Worm (Caenorhabditis elegans) whole organism, young adult: ENCODE measurements around the gene ceh-38.
"Not testable (repeated sequence)": the region's sequence is repeated elsewhere in the genome, so short reads cannot be mapped to it uniquely, and the experiment has no call there.

Experiments
- B0035.1 ChIP-seq: sonication (generic microtip); optimal IDR thresholded peaks from 2 replicates; lab custom pipeline; 2016; ENCODE audit warnings: missing genetic modification characterization, mild to moderate bottlenecking, missing compliant biosample characterization, missing genotype, missing genetic modification reagents
- F10E7.11 ChIP-seq: sonication (generic microtip); optimal IDR thresholded peaks from 2 replicates; lab custom pipeline; 2017; ENCODE audit warnings: mild to moderate bottlenecking, missing genetic modification characterization, moderate library complexity, missing compliant biosample characterization
- F22D6.2 ChIP-seq: sonication (generic microtip); optimal IDR thresholded peaks from 2 replicates; lab custom pipeline; 2016; ENCODE audit warnings: mild to moderate bottlenecking, missing genetic modification characterization, missing compliant biosample characterization
- F33H1.4 ChIP-seq: fragments of 200-800 bp; sonication (Bioruptor generic); IDR thresholded peaks from 2 replicates; pipeline ENCODE4 v1.3.6; 2022; ENCODE audit warnings: missing genetic modification reagents, missing genetic modification characterization, missing compliant biosample characterization
- F39B2.1 ChIP-seq: fragments of 200-800 bp; sonication (Bioruptor generic); IDR thresholded peaks from 2 replicates; pipeline ENCODE4 v1.3.6; 2022; ENCODE audit warnings: missing genetic modification reagents, missing genetic modification characterization, missing compliant biosample characterization
- F52B5.7 ChIP-seq: sonication (generic microtip); optimal IDR thresholded peaks from 2 replicates; lab custom pipeline; 2016; ENCODE audit warnings: mild to moderate bottlenecking, missing genetic modification characterization, missing compliant biosample characterization
- F57C9.4 ChIP-seq: sonication (generic microtip); optimal IDR thresholded peaks from 2 replicates; lab custom pipeline; 2017; ENCODE audit warnings: mild to moderate bottlenecking, missing genetic modification characterization, missing compliant biosample characterization
- K11D2.4 ChIP-seq: fragments of 200-800 bp; sonication (Bioruptor generic); IDR thresholded peaks from 2 replicates; pipeline ENCODE4 v1.3.6; 2022; ENCODE audit warnings: missing genetic modification reagents, missing genetic modification characterization, missing compliant biosample characterization
- K12H6.12 ChIP-seq: fragments of 200-800 bp; sonication (Bioruptor generic); optimal IDR thresholded peaks from 2 replicates; lab custom pipeline; 2018; ENCODE audit warnings: mild to moderate bottlenecking, missing genetic modification characterization, missing compliant biosample characterization
- T07F8.4 ChIP-seq: sonication (generic microtip); optimal IDR thresholded peaks from 2 replicates; lab custom pipeline; 2016; ENCODE audit warnings: mild to moderate bottlenecking, missing genetic modification characterization, moderate library complexity, missing compliant biosample characterization
- Y53G8AR.9 ChIP-seq: fragments of 200-800 bp; sonication (Bioruptor generic); conservative IDR thresholded peaks from 2 replicates; pipeline ENCODE4 v1.3.6; 2022; ENCODE audit warnings: missing genetic modification reagents, missing genetic modification characterization, missing compliant biosample characterization
- Y95B8A.8 ChIP-seq: fragments of 200-800 bp; sonication (Bioruptor generic); IDR thresholded peaks from 2 replicates; pipeline ENCODE4 v1.3.6; 2022; ENCODE audit warnings: missing genetic modification reagents, missing genetic modification characterization, missing compliant biosample characterization
- ama-1 ChIP-seq, 3 experiments: fragments of 150-350 bp in 1 of 3; sonication (generic microtip) in 2 of 3; optimal IDR thresholded peaks; 2 replicates each; lab custom pipeline; 2014 to 2018; ENCODE audit warnings: missing biosample characterization in 2 of 3, missing genetic modification characterization in 2 of 3, missing genetic modification reagents in 2 of 3
- aptf-2 ChIP-seq: fragments of 200-800 bp; sonication (Bioruptor generic); conservative IDR thresholded peaks from 2 replicates; pipeline ENCODE4 v1.3.6; 2022; ENCODE audit warnings: missing genetic modification reagents, missing genetic modification characterization, missing compliant biosample characterization
- athp-1 ChIP-seq: sonication (generic microtip); optimal IDR thresholded peaks from 2 replicates; lab custom pipeline; 2017; ENCODE audit warnings: mild to moderate bottlenecking, missing genetic modification characterization, missing compliant biosample characterization
- attf-3 ChIP-seq: fragments of 200-800 bp; sonication (Bioruptor generic); conservative IDR thresholded peaks from 2 replicates; pipeline ENCODE4 v1.3.6; 2022; ENCODE audit warnings: missing genetic modification reagents, missing genetic modification characterization, missing compliant biosample characterization
- cebp-1 ChIP-seq, 2 experiments: fragments of 200-800 bp in 1 of 2; sonication (Bioruptor generic) in 1 of 2; sonication (generic microtip) in 1 of 2; IDR thresholded peaks in 1 of 2; optimal IDR thresholded peaks in 1 of 2; 2 replicates each; pipeline versions ENCODE4 v1.3.6 to Lab custom; 2017 to 2022; ENCODE audit warnings: missing compliant biosample characterization in 2 of 2, missing genetic modification characterization in 2 of 2, mild to moderate bottlenecking in 1 of 2, missing genetic modification reagents in 1 of 2, moderate library complexity in 1 of 2
- cebp-2 ChIP-seq: fragments of 200-800 bp; sonication (Bioruptor generic); IDR thresholded peaks from 2 replicates; pipeline ENCODE4 v1.3.6; 2022; ENCODE audit warnings: missing genetic modification characterization, missing compliant biosample characterization
- ceh-100 ChIP-seq: fragments of 200-800 bp; sonication (Bioruptor generic); IDR thresholded peaks from 2 replicates; pipeline ENCODE4 v1.3.6; 2022; ENCODE audit warnings: missing genetic modification reagents, missing genetic modification characterization, missing compliant biosample characterization
- ceh-27 ChIP-seq: fragments of 200-800 bp; sonication (Bioruptor generic); optimal IDR thresholded peaks from 2 replicates; lab custom pipeline; 2018; ENCODE audit warnings: mild to moderate bottlenecking, missing genetic modification characterization, moderate library complexity, missing compliant biosample characterization
- ceh-58 ChIP-seq: fragments of 200-800 bp; sonication (Bioruptor generic); IDR thresholded peaks from 2 replicates; pipeline ENCODE4 v1.3.6; 2022; ENCODE audit warnings: missing genetic modification characterization, missing compliant biosample characterization
- ceh-91 ChIP-seq: fragments of 200-800 bp; sonication (Bioruptor generic); IDR thresholded peaks from 2 replicates; pipeline ENCODE4 v1.3.6; 2022; ENCODE audit warnings: missing genetic modification reagents, missing genetic modification characterization, missing compliant biosample characterization
- die-1 ChIP-seq: sonication (generic microtip); optimal IDR thresholded peaks from 2 replicates; lab custom pipeline; 2016; ENCODE audit warnings: missing genotype, mild to moderate bottlenecking, missing genetic modification characterization, missing compliant biosample characterization
- dox-1 ChIP-seq: fragments of 200-800 bp; sonication (Bioruptor generic); IDR thresholded peaks from 2 replicates; pipeline ENCODE4 v1.3.6; 2022; ENCODE audit warnings: missing genetic modification reagents, missing genetic modification characterization, missing compliant biosample characterization
- fkh-3 ChIP-seq: sonication (generic microtip); optimal IDR thresholded peaks from 2 replicates; lab custom pipeline; 2016; ENCODE audit warnings: mild to moderate bottlenecking, missing genetic modification characterization, missing compliant biosample characterization
- hmg-20 ChIP-seq: fragments of 200-800 bp; sonication (Bioruptor generic); IDR thresholded peaks from 2 replicates; pipeline ENCODE4 v1.3.6; 2022; ENCODE audit warnings: missing genetic modification reagents, missing genetic modification characterization, missing compliant biosample characterization
- hsf-1 ChIP-seq: fragments of 200-800 bp; sonication (Bioruptor generic); IDR thresholded peaks from 2 replicates; pipeline ENCODE4 v1.3.6; 2022; ENCODE audit warnings: missing genetic modification reagents, missing genetic modification characterization, missing compliant biosample characterization
- lag-1 ChIP-seq: fragments of 200-800 bp; sonication (Bioruptor generic); IDR thresholded peaks from 2 replicates; pipeline ENCODE4 v1.3.6; 2022; ENCODE audit warnings: missing genetic modification reagents, missing genetic modification characterization, missing compliant biosample characterization
- lin-26 ChIP-seq: fragments of 200-800 bp; sonication (Bioruptor generic); IDR thresholded peaks from 2 replicates; pipeline ENCODE4 v1.3.6; 2022; ENCODE audit warnings: missing genetic modification reagents, missing genetic modification characterization, missing compliant biosample characterization
- madf-10 ChIP-seq: sonication (generic microtip); optimal IDR thresholded peaks from 2 replicates; lab custom pipeline; 2016; ENCODE audit warnings: mild to moderate bottlenecking, missing genetic modification characterization, missing compliant biosample characterization
- madf-8 ChIP-seq: fragments of 200-800 bp; sonication (Bioruptor generic); conservative IDR thresholded peaks from 2 replicates; pipeline ENCODE4 v1.3.6; 2022; ENCODE audit warnings: missing genetic modification reagents, missing genetic modification characterization, missing compliant biosample characterization
- mcd-1 ChIP-seq: fragments of 200-800 bp; sonication (Bioruptor generic); IDR thresholded peaks from 2 replicates; pipeline ENCODE4 v1.3.6; 2022; ENCODE audit warnings: missing genetic modification reagents, missing genetic modification characterization, missing compliant biosample characterization
- mxl-1 ChIP-seq: sonication (generic microtip); optimal IDR thresholded peaks from 2 replicates; lab custom pipeline; 2016; ENCODE audit warnings: missing genetic modification characterization, missing compliant biosample characterization
- nfyb-1 ChIP-seq: fragments of 200-800 bp; sonication (Bioruptor generic); IDR thresholded peaks from 2 replicates; pipeline ENCODE4 v1.3.6; 2022; ENCODE audit warnings: missing genetic modification reagents, missing genetic modification characterization, missing compliant biosample characterization
- nhr-179 ChIP-seq: sonication (generic microtip); optimal IDR thresholded peaks from 2 replicates; lab custom pipeline; 2016; ENCODE audit warnings: mild to moderate bottlenecking, missing genetic modification characterization, missing compliant biosample characterization
- nhr-80 ChIP-seq: sonication (generic microtip); optimal IDR thresholded peaks from 2 replicates; lab custom pipeline; 2016; ENCODE audit warnings: missing genetic modification characterization, missing compliant biosample characterization
- pha-4 ChIP-seq: fragments of 150-350 bp; sonication (generic microtip); optimal IDR thresholded peaks from 2 replicates; lab custom pipeline; 2014; ENCODE audit warnings: missing biosample characterization, missing genetic modification reagents, missing genetic modification characterization
- repo-1 ChIP-seq: sonication (generic microtip); optimal IDR thresholded peaks from 2 replicates; lab custom pipeline; 2017; ENCODE audit warnings: mild to moderate bottlenecking, missing genetic modification characterization, missing compliant biosample characterization
- somi-1 ChIP-seq: fragments of 200-800 bp; sonication (Bioruptor generic); optimal IDR thresholded peaks from 2 replicates; lab custom pipeline; 2018; ENCODE audit warnings: mild to moderate bottlenecking, missing genetic modification characterization, missing compliant biosample characterization
- sptf-2 ChIP-seq: fragments of 200-800 bp; sonication (Bioruptor generic); optimal IDR thresholded peaks from 2 replicates; lab custom pipeline; 2018; ENCODE audit warnings: mild to moderate bottlenecking, missing genetic modification characterization, missing compliant biosample characterization
- tbp1 ChIP-seq: fragments of 200-800 bp; sonication (Bioruptor generic); optimal IDR thresholded peaks from 2 replicates; lab custom pipeline; 2018; ENCODE audit warnings: mild to moderate bottlenecking, missing genetic modification characterization, missing compliant biosample characterization
- xnd-1 ChIP-seq: sonication (generic microtip); optimal IDR thresholded peaks from 2 replicates; lab custom pipeline; 2016; ENCODE audit warnings: missing genotype, missing genetic modification reagents, missing genetic modification characterization, missing compliant biosample characterization
- ztf-18 ChIP-seq: sonication (generic microtip); optimal IDR thresholded peaks from 2 replicates; lab custom pipeline; 2016; ENCODE audit warnings: missing genotype, mild to moderate bottlenecking, missing genetic modification characterization, missing compliant biosample characterization
- ztf-26 ChIP-seq: sonication (generic microtip); optimal IDR thresholded peaks from 2 replicates; lab custom pipeline; 2017; ENCODE audit warnings: missing genetic modification characterization, missing compliant biosample characterization
- ztf-28 ChIP-seq: fragments of 200-800 bp; sonication (Bioruptor generic); IDR thresholded peaks from 2 replicates; pipeline ENCODE4 v1.3.6; 2022; ENCODE audit warnings: missing genetic modification reagents, missing genetic modification characterization, missing compliant biosample characterization
- ztf-3 ChIP-seq: fragments of 200-800 bp; sonication (Bioruptor generic); optimal IDR thresholded peaks from 2 replicates; lab custom pipeline; 2018; ENCODE audit warnings: mild to moderate bottlenecking, missing genetic modification characterization, missing compliant biosample characterization
- ztf-6 ChIP-seq: fragments of 200-800 bp; sonication (Bioruptor generic); IDR thresholded peaks from 2 replicates; pipeline ENCODE4 v1.3.6; 2022; ENCODE audit warnings: missing genetic modification reagents, missing genetic modification characterization, missing compliant biosample characterization

ceh-38 gene

ce11 chrII:7001405-7001804 is 50.1 kb downstream of the ceh-38 start (continued):
- TF ChIP-seq madf-10 (tag; lab: Kevin White, UChicago), result peak; percentile 27
- peak; percentile 85 for TF ChIP-seq ztf-28 (GFP tag; lab: Robert Waterston, UW)
- TF ChIP-seq F10E7.11 (tag; lab: Kevin White, UChicago), result peak; percentile 34
- TF ChIP-seq mcd-1 (GFP tag; lab: Robert Waterston, UW), result peak; percentile 64; the same call in 1 of the 2 replicates
- TF ChIP-seq cebp-2 (GFP tag; lab: Robert Waterston, UW), result peak; percentile 96
- peak; percentile 78; the same call in 1 of the 2 replicates for TF ChIP-seq Y95B8A.8 (GFP tag; lab: Robert Waterston, UW)
- TF ChIP-seq ceh-27, result peak; percentile 53
- peak; percentile 50 for TF ChIP-seq mxl-1 (tag; lab: Kevin White, UChicago)
- peak; percentile 52 for TF ChIP-seq F33H1.4 (GFP tag; lab: Robert Waterston, UW)
- TF ChIP-seq nhr-80 (tag; lab: Kevin White, UChicago), result peak; percentile 9
- 0 out of 2 replicates have a peak, but pooled peaks have one; percentile 18 for TF ChIP-seq ceh-91 (GFP tag; lab: Robert Waterston, UW)
- TF ChIP-seq cebp-1 (GFP tag; IDR thresholded peaks at IDR 0.05; lab: Robert Waterston, UW), result not testable (repeated sequence)
- peak; percentile 66 for TF ChIP-seq cebp-1 (tag; optimal IDR thresholded peaks at IDR 0.05; lab: Kevin White, UChicago)
- TF ChIP-seq attf-3 (GFP tag; lab: Robert Waterston, UW), result peak; percentile 72
- TF ChIP-seq T07F8.4 (tag; lab: Kevin White, UChicago), result peak; percentile 28
- TF ChIP-seq madf-8 (GFP tag; lab: Robert Waterston, UW), result peak; percentile 48
- TF ChIP-seq nfyb-1, result peak; percentile 78
- TF ChIP-seq F39B2.1 (GFP tag; lab: Robert Waterston, UW), result 0 out of 2 replicates have a peak, but pooled peaks have one; percentile 69
- TF ChIP-seq hsf-1, result peak; percentile 66
- peak; percentile 98 for TF ChIP-seq lin-26 (GFP tag; lab: Robert Waterston, UW)
- peak; percentile 54 for TF ChIP-seq repo-1
- peak; percentile 60; the same call in 1 of the 2 replicates for TF ChIP-seq aptf-2 (GFP tag; lab: Robert Waterston, UW)
- peak; percentile 69 for TF ChIP-seq somi-1 (GFP tag; lab: Kevin White, UChicago)
- peak; percentile 73 for TF ChIP-seq ceh-100
- peak; percentile 9 for TF ChIP-seq xnd-1 (tag; lab: Kevin White, UChicago)
- TF ChIP-seq sptf-2 (GFP tag; lab: Kevin White, UChicago), result peak; percentile 54
- peak; percentile 91 for TF ChIP-seq die-1 (tag; lab: Kevin White, UChicago)
- TF ChIP-seq ztf-6 (GFP tag; lab: Robert Waterston, UW), result 0 out of 2 replicates have a peak, but pooled peaks have one; percentile 60
- TF ChIP-seq F57C9.4 (tag; lab: Kevin White, UChicago), result peak; percentile 21
- peak; percentile 16 for TF ChIP-seq B0035.1 (tag; lab: Kevin White, UChicago)
- TF ChIP-seq dox-1 (GFP tag; lab: Robert Waterston, UW), result peak; percentile 86
- TF ChIP-seq tbp1 (GFP tag; lab: Kevin White, UChicago), result peak; percentile 98
- TF ChIP-seq F52B5.7 (tag; lab: Kevin White, UChicago), result peak; percentile 72

- TF ChIP-seq ztf-3 (no peak), fkh-3 (tag; lab: Kevin White, UChicago) (no peak), ceh-58 (0 out of 2 replicates have a peak, but pooled peaks have one; percentile 48), lag-1 (GFP tag; lab: Robert Waterston, UW) (no peak), nhr-179 (tag; lab: Kevin White, UChicago) (no peak), K11D2.4 (GFP tag; lab: Robert Waterston, UW) (peak; percentile 48; the same call in 1 of the 2 replicates), athp-1 (tag; lab: Kevin White, UChicago) (no peak), dox-1 (GFP tag; lab: Robert Waterston, UW) (0 out of 2 replicates have a peak, but pooled peaks have one; percentile 55), repo-1 (no peak), K12H6.12 (tag; lab: Kevin White, UChicago) (no peak), ama-1 (optimal IDR thresholded peaks at IDR 0.05; lab: Kevin White, UChicago) (no peak), ama-1 (GFP tag; optimal IDR thresholded peaks at IDR 0.05; lab: Kevin White, UChicago) (no peak), F52B5.7 (tag; lab: Kevin White, UChicago) (no peak), pha-4 (no peak), B0035.1 (tag; lab: Kevin White, UChicago) (peak; percentile 3), hmg-20 (no peak), ztf-18 (tag; lab: Kevin White, UChicago) (peak; percentile 51), cebp-2 (GFP tag; lab: Robert Waterston, UW) (0 out of 2 replicates have a peak, but pooled peaks have one; percentile 19), ztf-26 (tag; lab: Kevin White, UChicago) (no peak), Y53G8AR.9 (no peak), F22D6.2 (tag; lab: Kevin White, UChicago) (no peak), F33H1.4 (GFP tag; lab: Robert Waterston, UW) (0 out of 2 replicates have a peak, but pooled peaks have one; percentile 6)
Observed at ce11 chrII:7002956-7003357, 51.6 kb downstream of the ceh-38 start.
